Fruit fly (Drosophila melanogaster): Measurements from ENCODE around the gene Blos4.
A peak's percentile ranks its signal among the peaks of the same experiment; 100 is the strongest.

Blos4 gene

DNA sequence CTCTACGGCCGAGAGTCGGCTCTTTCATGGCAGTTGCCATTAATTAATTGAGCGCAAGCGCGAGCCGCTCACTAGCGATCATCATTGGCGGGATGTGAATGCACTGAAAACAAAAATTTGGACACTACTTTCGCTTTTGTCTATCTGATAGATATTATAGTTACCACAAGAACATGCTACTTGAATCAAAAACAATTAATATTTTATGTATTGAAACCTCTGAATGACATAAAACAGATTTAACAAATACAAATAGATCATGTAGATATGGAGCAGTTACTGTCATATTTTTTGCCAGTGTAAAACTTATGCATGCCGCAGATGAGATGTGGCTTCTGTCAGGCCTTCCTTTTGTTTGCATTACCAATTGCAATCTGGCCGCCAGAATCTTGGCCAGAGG, 49.1 kb downstream of the Blos4 start:
- TF ChIP-seq CG17806 (tag; optimal IDR thresholded peaks at IDR 0.05) (peak; percentile 68), rn (GFP tag; IDR thresholded peaks at IDR 0.05) (peak; percentile 32; the same call in 1 of the 2 replicates), CG8159 (tag; optimal IDR thresholded peaks at IDR 0.05) (peak; percentile 72), gl (tag; optimal IDR thresholded peaks at IDR 0.05) (no peak), CG4496 (GFP tag; IDR thresholded peaks at IDR 0.05) (peak; percentile 38; the same call in 2 of the 3 replicates), Pif1A (GFP tag; optimal IDR thresholded peaks at IDR 0.05) (peak; percentile 57), CG12605 (GFP tag; IDR thresholded peaks at IDR 0.05) (0 out of 2 replicates have a peak, but pooled peaks have one; percentile 28), Pif1B (GFP tag; optimal IDR thresholded peaks at IDR 0.05) (peak; percentile 51), CG10348 (GFP tag; IDR thresholded peaks at IDR 0.05) (no peak), CG14655 (GFP tag; optimal IDR thresholded peaks at IDR 0.05) (peak; percentile 64), CG32121 (GFP tag; IDR thresholded peaks at IDR 0.05) (peak; percentile 53; the same call in 1 of the 2 replicates), D1 (tag; optimal IDR thresholded peaks at IDR 0.05) (no peak), Ets98B (GFP tag; IDR thresholded peaks at IDR 0.05) (peak; percentile 62), CG15710 (tag; optimal IDR thresholded peaks at IDR 0.05) (peak; percentile 60), CG13204 (GFP tag; optimal IDR thresholded peaks at IDR 0.05) (peak; percentile 41), fd96Ca (GFP tag; IDR thresholded peaks at IDR 0.05) (no peak), CG34367 (tag; optimal IDR thresholded peaks at IDR 0.05) (peak; percentile 47), EcR (GFP tag; optimal IDR thresholded peaks at IDR 0.05) (no peak), Snoo (tag; optimal IDR thresholded peaks at IDR 0.05) (peak; percentile 17), CG9948 (tag; optimal IDR thresholded peaks at IDR 0.05) (peak; percentile 48), CG8301 (tag; optimal IDR thresholded peaks at IDR 0.05) (peak; percentile 50)

DNA sequence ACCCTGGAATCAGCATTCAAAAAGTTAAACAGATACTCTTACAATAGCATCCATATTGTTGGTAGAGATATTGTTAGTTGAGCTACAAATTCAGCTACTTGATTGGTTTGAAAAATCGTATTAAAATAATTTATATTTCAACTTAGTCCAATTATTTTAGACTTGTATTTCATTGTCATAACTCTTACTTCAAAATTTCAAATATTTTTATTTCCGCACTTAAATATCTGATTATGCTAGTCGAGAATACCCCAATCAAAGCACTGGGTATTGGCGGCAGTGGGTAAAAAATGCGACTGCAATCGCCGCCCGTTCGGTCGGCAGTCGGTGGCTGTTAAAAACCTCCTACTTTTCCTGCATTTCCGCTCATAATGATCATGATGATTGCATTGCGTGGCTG, 49.9 kb downstream of the Blos4 start:
- TF ChIP-seq CG8159 (tag; optimal IDR thresholded peaks at IDR 0.05) (peak; percentile 95), CG12605 (GFP tag; IDR thresholded peaks at IDR 0.05) (0 out of 2 replicates have a peak, but pooled peaks have one; percentile 27), Snoo (tag; optimal IDR thresholded peaks at IDR 0.05) (peak; percentile 90), CG17806 (tag; optimal IDR thresholded peaks at IDR 0.05) (peak; percentile 94), fd96Ca (GFP tag; IDR thresholded peaks at IDR 0.05) (peak; percentile 54; the same call in 1 of the 3 replicates), Pif1A (GFP tag; optimal IDR thresholded peaks at IDR 0.05) (peak; percentile 45), CG32121 (GFP tag; IDR thresholded peaks at IDR 0.05) (peak; percentile 84), CG34367 (tag; optimal IDR thresholded peaks at IDR 0.05) (peak; percentile 3), EcR (GFP tag; optimal IDR thresholded peaks at IDR 0.05) (no peak), CG8301 (tag; optimal IDR thresholded peaks at IDR 0.05) (peak; percentile 94), D1 (tag; optimal IDR thresholded peaks at IDR 0.05) (peak; percentile 95), CG10348 (GFP tag; IDR thresholded peaks at IDR 0.05) (no peak), CG4496 (GFP tag; IDR thresholded peaks at IDR 0.05) (peak; percentile 61; the same call in 2 of the 3 replicates), CG14655 (GFP tag; optimal IDR thresholded peaks at IDR 0.05) (peak; percentile 91), Ets98B (GFP tag; IDR thresholded peaks at IDR 0.05) (no peak), CG9948 (tag; optimal IDR thresholded peaks at IDR 0.05) (peak; percentile 96), rn (GFP tag; IDR thresholded peaks at IDR 0.05) (peak; percentile 63), CG13204 (GFP tag; optimal IDR thresholded peaks at IDR 0.05) (peak; percentile 9), Pif1B (GFP tag; optimal IDR thresholded peaks at IDR 0.05) (peak; percentile 13), gl (tag; optimal IDR thresholded peaks at IDR 0.05) (peak; percentile 88), CG15710 (tag; optimal IDR thresholded peaks at IDR 0.05) (peak; percentile 88)

All from whole organism, pupa.